Worm (Caenorhabditis elegans) whole organism, L1 larva: Measurements from ENCODE around the gene skr-8.

Experiments
- C04F5.9 ChIP-seq: sonication (generic microtip); optimal IDR thresholded peaks from 2 replicates; lab custom pipeline; 2016; ENCODE audit warnings: missing genetic modification characterization, missing compliant biosample characterization
- ceh-63 ChIP-seq: fragments of 200-800 bp; sonication (Bioruptor generic); optimal IDR thresholded peaks from 2 replicates; lab custom pipeline; 2018; ENCODE audit warnings: mild to moderate bottlenecking, missing genetic modification characterization, missing compliant biosample characterization
- ceh-88 ChIP-seq: fragments of 200-800 bp; sonication (Bioruptor generic); IDR thresholded peaks from 2 replicates; pipeline ENCODE4 v1.3.6; 2022; ENCODE audit warnings: missing genetic modification characterization, missing compliant biosample characterization
- dpl-1 ChIP-seq, 3 experiments: fragments of 150-350 bp in 2 of 3; sonication (generic microtip) in 1 of 3; optimal IDR thresholded peaks; 2 replicates each; lab custom pipeline; 2014 to 2017; ENCODE audit warnings: missing biosample characterization in 3 of 3, missing genetic modification characterization in 3 of 3, missing genetic modification reagents in 3 of 3
- dsc-1 ChIP-seq: sonication (generic microtip); optimal IDR thresholded peaks from 2 replicates; lab custom pipeline; 2016; ENCODE audit warnings: mild to moderate bottlenecking, missing genetic modification characterization, missing compliant biosample characterization
- efl-1 ChIP-seq, 4 experiments: fragments of 150-350 bp; optimal IDR thresholded peaks in 3 of 4; peaks in 1 of 4; 1 replicate in 1 of 4; 2 replicates in 3 of 4; lab custom pipeline; 2014; ENCODE audit warnings: missing biosample characterization in 2 of 4, missing genetic modification characterization in 2 of 4, missing genetic modification reagents in 2 of 4
- efl-3 ChIP-seq: fragments of 200-800 bp; sonication (Bioruptor generic); optimal IDR thresholded peaks from 2 replicates; lab custom pipeline; 2018; ENCODE audit warnings: mild to moderate bottlenecking, missing genetic modification characterization, missing compliant biosample characterization
- egl-13 ChIP-seq: sonication (generic microtip); optimal IDR thresholded peaks from 2 replicates; lab custom pipeline; 2016; ENCODE audit warnings: missing genotype, missing genetic modification reagents, missing genetic modification characterization, missing compliant biosample characterization
- egl-27 ChIP-seq, 2 experiments: fragments of 150-350 bp in 1 of 2; sonication (generic microtip); optimal IDR thresholded peaks; 3 replicates each; lab custom pipeline; 2017 to 2018; ENCODE audit warnings: missing biosample characterization in 2 of 2, missing genetic modification characterization in 2 of 2, missing genetic modification reagents in 2 of 2
- elt-3 ChIP-seq, 6 experiments: fragments of 150-350 bp in 1 of 6; sonication (generic microtip); optimal IDR thresholded peaks; 2 replicates each; lab custom pipeline; 2017 to 2018; ENCODE audit warnings: missing biosample characterization in 6 of 6, missing genetic modification characterization in 6 of 6, inconsistent platforms in 1 of 6
- fkh-10 ChIP-seq: sonication (generic microtip); optimal IDR thresholded peaks from 2 replicates; lab custom pipeline; 2017; ENCODE audit warnings: missing biosample characterization, missing genetic modification reagents, missing genetic modification characterization
- fkh-4 ChIP-seq: sonication (generic microtip); optimal IDR thresholded peaks from 2 replicates; lab custom pipeline; 2016; ENCODE audit warnings: missing compliant biosample characterization, missing genetic modification characterization, borderline replicate concordance
- hpl-2 ChIP-seq: fragments of 150-350 bp; optimal IDR thresholded peaks from 2 replicates; lab custom pipeline; 2014; ENCODE audit warnings: missing biosample characterization, missing genetic modification reagents, missing genetic modification characterization
- isw-1 ChIP-seq: fragments of 200-800 bp; sonication (Bioruptor generic); IDR thresholded peaks from 2 replicates; pipeline ENCODE4 v1.3.6; 2022; ENCODE audit warnings: missing genetic modification characterization, missing compliant biosample characterization
- jun-1 ChIP-seq: fragments of 150-350 bp; optimal IDR thresholded peaks from 2 replicates; lab custom pipeline; 2014; ENCODE audit warnings: missing biosample characterization, missing genetic modification reagents, missing genetic modification characterization
- lin-13 ChIP-seq: fragments of 150-350 bp; optimal IDR thresholded peaks from 2 replicates; lab custom pipeline; 2014; ENCODE audit warnings: missing biosample characterization, missing genetic modification reagents, missing genetic modification characterization
- lin-14 ChIP-seq: fragments of 200-800 bp; sonication (Bioruptor generic); optimal IDR thresholded peaks from 2 replicates; lab custom pipeline; 2018; ENCODE audit warnings: mild to moderate bottlenecking, missing genetic modification characterization, moderate library complexity, missing compliant biosample characterization
- lin-35 ChIP-seq, 2 experiments: fragments of 150-350 bp; optimal IDR thresholded peaks; 2 replicates each; lab custom pipeline; 2014; ENCODE audit warnings: missing biosample characterization in 2 of 2, missing genetic modification characterization in 2 of 2, missing genetic modification reagents in 2 of 2
- lin-39 ChIP-seq: fragments of 150-350 bp; optimal IDR thresholded peaks from 2 replicates; lab custom pipeline; 2014; ENCODE audit warnings: missing biosample characterization, missing genetic modification reagents, missing genetic modification characterization
- lir-3 ChIP-seq: sonication (generic microtip); optimal IDR thresholded peaks from 2 replicates; lab custom pipeline; 2016; ENCODE audit warnings: mild to moderate bottlenecking, missing genetic modification characterization, moderate library complexity, missing compliant biosample characterization; ENCODE audit not compliant: poor library complexity
- mep-1 ChIP-seq: fragments of 150-350 bp; optimal IDR thresholded peaks from 2 replicates; lab custom pipeline; 2014; ENCODE audit warnings: missing biosample characterization, missing genetic modification characterization
- nhr-12 ChIP-seq: sonication (generic microtip); optimal IDR thresholded peaks from 2 replicates; lab custom pipeline; 2017; ENCODE audit warnings: missing biosample characterization, missing genetic modification characterization
- nhr-20 ChIP-seq: sonication (generic microtip); optimal IDR thresholded peaks from 2 replicates; lab custom pipeline; 2016; ENCODE audit warnings: mild to moderate bottlenecking, missing genetic modification characterization, missing compliant biosample characterization
- nhr-47 ChIP-seq: sonication (generic microtip); optimal IDR thresholded peaks from 2 replicates; lab custom pipeline; 2016; ENCODE audit warnings: mild to moderate bottlenecking, missing genetic modification characterization, moderate library complexity, missing compliant biosample characterization
- nhr-71 ChIP-seq: sonication (generic microtip); optimal IDR thresholded peaks from 2 replicates; lab custom pipeline; 2016; ENCODE audit warnings: mild to moderate bottlenecking, missing genetic modification characterization, moderate library complexity, missing compliant biosample characterization
- pqm-1 ChIP-seq: sonication (generic microtip); optimal IDR thresholded peaks from 3 replicates; lab custom pipeline; 2017; ENCODE audit warnings: missing biosample characterization, missing genetic modification characterization
- skn-1 ChIP-seq: fragments of 150-350 bp; optimal IDR thresholded peaks from 2 replicates; lab custom pipeline; 2014; ENCODE audit warnings: missing biosample characterization, missing genetic modification characterization
- snu-23 ChIP-seq: sonication (generic microtip); optimal IDR thresholded peaks from 2 replicates; lab custom pipeline; 2016; ENCODE audit warnings: missing genetic modification characterization, missing compliant biosample characterization
- sox-4 ChIP-seq: sonication (generic microtip); optimal IDR thresholded peaks from 2 replicates; lab custom pipeline; 2016; ENCODE audit warnings: missing genetic modification characterization, missing compliant biosample characterization
- swsn-7 ChIP-seq: sonication (generic microtip); optimal IDR thresholded peaks from 2 replicates; lab custom pipeline; 2016; ENCODE audit warnings: missing genetic modification characterization, missing compliant biosample characterization
- unc-130 ChIP-seq: fragments of 150-350 bp; optimal IDR thresholded peaks from 2 replicates; lab custom pipeline; 2017; ENCODE audit warnings: missing biosample characterization, missing genetic modification characterization, inconsistent platforms
- unc-30 ChIP-seq: sonication (generic microtip); optimal IDR thresholded peaks from 2 replicates; lab custom pipeline; 2017; ENCODE audit warnings: missing biosample characterization, missing genetic modification characterization
- unc-86 ChIP-seq: sonication (generic microtip); optimal IDR thresholded peaks from 2 replicates; lab custom pipeline; 2016; ENCODE audit warnings: missing genetic modification characterization, missing compliant biosample characterization
- vab-15 ChIP-seq: sonication (generic microtip); optimal IDR thresholded peaks from 2 replicates; lab custom pipeline; 2017; ENCODE audit warnings: missing genotype, mild to moderate bottlenecking, missing genetic modification characterization, missing compliant biosample characterization
- xbp-1 ChIP-seq: sonication (generic microtip); optimal IDR thresholded peaks from 2 replicates; lab custom pipeline; 2016; ENCODE audit warnings: missing genetic modification characterization, missing compliant biosample characterization
- zag-1 ChIP-seq: fragments of 150-350 bp; optimal IDR thresholded peaks from 2 replicates; lab custom pipeline; 2014; ENCODE audit warnings: missing biosample characterization, missing genetic modification characterization
- ztf-11 ChIP-seq, 2 experiments: sonication (generic microtip); optimal IDR thresholded peaks; 2 replicates each; lab custom pipeline; 2016 to 2017; ENCODE audit warnings: missing genetic modification characterization in 2 of 2, missing biosample characterization in 1 of 2, missing compliant biosample characterization in 1 of 2

skr-8 gene

ce11 chrIV:17199706-17200105, 34.1 kb upstream of the skr-8 start:
- TF ChIP-seq lin-13 (GFP tag; lab: Kevin White, UChicago) (no peak), snu-23 (no peak), efl-1 (optimal IDR thresholded peaks at IDR 0.05; lab: Kevin White, UChicago) (no peak), efl-1 (GFP tag; optimal IDR thresholded peaks at IDR 0.05 in 1 of 2; lab: Kevin White, UChicago) (peak in 1 of 2 experiments; percentile 71), nhr-47 (tag; lab: Kevin White, UChicago) (no peak), egl-13 (tag; lab: Kevin White, UChicago) (no peak)

- TF ChIP-seq isw-1 (no peak), xbp-1 (no peak), swsn-7 (no peak), skn-1 (tag; lab: Kevin White, UChicago) (no peak)
Measured at ce11 chrIV:17193491-17193890, 27.9 kb upstream of the skr-8 start.

DNA sequence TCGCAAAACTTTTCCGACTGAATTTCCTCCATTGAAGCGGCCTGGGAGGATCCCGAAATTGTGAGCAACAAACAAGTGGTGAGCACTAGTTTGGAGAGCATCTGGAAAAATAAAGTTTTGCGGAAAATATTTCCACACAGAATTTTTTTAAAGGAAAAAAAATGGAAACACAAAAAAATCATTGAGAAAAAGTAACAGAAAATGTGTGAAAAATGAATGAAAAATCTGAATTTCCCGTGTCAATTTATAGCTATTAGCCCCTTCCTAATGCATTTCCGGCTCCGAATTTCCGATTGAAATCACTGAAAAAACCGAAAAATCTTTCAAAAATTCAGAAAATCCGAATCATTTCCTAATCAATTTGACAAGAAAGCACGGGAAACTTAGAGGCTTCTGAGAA, 26.2 kb upstream of the skr-8 start, which contains the start of gene flp-17:
Gene flp-17, minus strand, starts transcription at position 101 of the 400 bp plus-strand sequence.
- TF ChIP-seq egl-13 (tag; lab: Kevin White, UChicago) (peak; percentile 50), mep-1 (no peak)

DNA sequence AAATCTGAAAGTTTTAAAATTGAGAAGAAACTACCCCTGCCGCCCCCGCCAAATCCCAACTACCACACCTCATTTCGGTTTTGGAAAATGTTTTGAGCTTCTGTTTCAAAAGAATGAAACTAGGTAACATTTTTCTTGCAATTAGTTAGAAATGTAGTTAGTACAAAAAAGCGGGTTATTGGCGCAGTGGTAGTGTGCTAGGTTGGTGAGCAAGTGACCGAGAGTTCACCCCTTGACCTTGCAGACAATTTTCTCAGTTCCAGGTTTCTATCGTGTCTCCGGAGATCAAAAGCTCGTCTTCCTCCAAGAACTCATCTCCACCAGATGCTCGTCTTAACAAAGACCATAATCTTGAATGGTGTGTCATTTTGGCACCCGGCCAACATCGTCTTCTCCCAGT, 23.6 kb upstream of the skr-8 start:
- TF ChIP-seq nhr-71, result no peak
- TF ChIP-seq unc-130 (tag; lab: Kevin White, UChicago), result no peak
- no peak for TF ChIP-seq lin-14 (GFP tag; lab: Kevin White, UChicago)
- TF ChIP-seq nhr-12 (tag; lab: Kevin White, UChicago), result no peak
- no peak for TF ChIP-seq zag-1 (tag; lab: Kevin White, UChicago)
- no peak for TF ChIP-seq sox-4 (tag; lab: Kevin White, UChicago)
- TF ChIP-seq lin-39 (tag; lab: Kevin White, UChicago), result no peak
- no peak for TF ChIP-seq fkh-10
- TF ChIP-seq lin-13 (GFP tag; lab: Kevin White, UChicago), result no peak
- TF ChIP-seq fkh-4 (tag; lab: Kevin White, UChicago), result no peak
- TF ChIP-seq dpl-1 (GFP tag; optimal IDR thresholded peaks at IDR 0.05; lab: Kevin White, UChicago), result no peak
- no peak for TF ChIP-seq snu-23
- TF ChIP-seq nhr-20 (tag; lab: Kevin White, UChicago), result no peak
- no peak for TF ChIP-seq pqm-1 (tag; lab: Kevin White, UChicago)
- no peak for TF ChIP-seq egl-27 (tag; optimal IDR thresholded peaks at IDR 0.05; lab: Kevin White, UChicago)
- no peak for TF ChIP-seq dsc-1 (tag; lab: Kevin White, UChicago)
- no peak for TF ChIP-seq vab-15 (tag; lab: Kevin White, UChicago)

ce11 chrIV:17183629-17184028, 18.0 kb upstream of the skr-8 start, which contains the start of gene col-138:
TSS of gene col-138 (minus strand) at chrIV:17183729.
- TF ChIP-seq efl-3 (GFP tag; lab: Kevin White, UChicago), result no peak
- no peak for TF ChIP-seq dpl-1 (GFP tag; optimal IDR thresholded peaks at IDR 0.05; lab: Kevin White, UChicago)
- TF ChIP-seq ceh-63 (GFP tag; lab: Kevin White, UChicago), result no peak
- no peak for TF ChIP-seq lin-14 (GFP tag; lab: Kevin White, UChicago)
- no peak for TF ChIP-seq unc-30 (tag; lab: Kevin White, UChicago)
- TF ChIP-seq ceh-88, result no peak
- no peak for TF ChIP-seq jun-1
- no peak for TF ChIP-seq lir-3
- no peak for TF ChIP-seq hpl-2
- TF ChIP-seq C04F5.9 (tag; lab: Kevin White, UChicago), result no peak
- no peak for TF ChIP-seq nhr-47 (tag; lab: Kevin White, UChicago)
- no peak for TF ChIP-seq pqm-1 (tag; lab: Kevin White, UChicago)
- no peak for TF ChIP-seq xbp-1
- no peak for TF ChIP-seq lin-35 (GFP tag; optimal IDR thresholded peaks at IDR 0.05; lab: Kevin White, UChicago)
- no peak for TF ChIP-seq vab-15 (tag; lab: Kevin White, UChicago)
- no peak for TF ChIP-seq ztf-11 (tag; optimal IDR thresholded peaks at IDR 0.05; lab: Kevin White, UChicago)
- no peak for TF ChIP-seq unc-86
- no peak for TF ChIP-seq efl-1 (optimal IDR thresholded peaks at IDR 0.05; lab: Kevin White, UChicago)
- no peak for TF ChIP-seq efl-1 (GFP tag; optimal IDR thresholded peaks at IDR 0.05 in 1 of 2; lab: Kevin White, UChicago)
- TF ChIP-seq sox-4 (tag; lab: Kevin White, UChicago), result no peak
- TF ChIP-seq elt-3 (tag; optimal IDR thresholded peaks at IDR 0.05; lab: Kevin White, UChicago), result no peak
